Worm (Caenorhabditis elegans) whole organism, midembryonic: ENCODE results near the gene ugt-19.

ENCODE experiments used
- T22C8.4 ChIP-seq: fragments of 200-800 bp; sonication (Bioruptor generic); IDR thresholded peaks from 2 replicates; pipeline ENCODE4 v1.3.6; 2022; ENCODE audit warnings: missing genetic modification characterization, missing compliant biosample characterization
- cog-1 ChIP-seq: sonication (generic microtip); optimal IDR thresholded peaks from 2 replicates; lab custom pipeline; 2016; ENCODE audit warnings: missing genetic modification characterization, missing compliant biosample characterization
- flt-1 ChIP-seq: fragments of 200-800 bp; sonication (Bioruptor generic); IDR thresholded peaks from 2 replicates; pipeline ENCODE4 v1.3.6; 2022; ENCODE audit warnings: missing genetic modification characterization, missing compliant biosample characterization
- klf-2 ChIP-seq: fragments of 200-800 bp; sonication (Bioruptor generic); conservative IDR thresholded peaks from 2 replicates; pipeline ENCODE4 v1.3.6; 2022; ENCODE audit warnings: missing genetic modification reagents, missing genetic modification characterization, missing compliant biosample characterization
- med-1 ChIP-seq: sonication (generic microtip); optimal IDR thresholded peaks from 2 replicates; lab custom pipeline; 2017; ENCODE audit warnings: missing genetic modification characterization, mild to moderate bottlenecking, missing compliant biosample characterization, antibody characterized with exemption, missing genetic modification reagents; ENCODE audit not compliant: insufficient read depth
- ref-1 ChIP-seq: fragments of 200-800 bp; sonication (Bioruptor generic); conservative IDR thresholded peaks from 2 replicates; pipeline ENCODE4 v1.3.6; 2022; ENCODE audit warnings: missing genetic modification reagents, missing genetic modification characterization, missing compliant biosample characterization
- tab-1 ChIP-seq: fragments of 200-800 bp; sonication (Bioruptor generic); IDR thresholded peaks from 2 replicates; pipeline ENCODE4 v1.3.6; 2022; ENCODE audit warnings: missing genetic modification characterization, missing compliant biosample characterization
- ztf-23 ChIP-seq: fragments of 200-800 bp; sonication (Bioruptor generic); IDR thresholded peaks from 2 replicates; pipeline ENCODE4 v1.3.6; 2022; ENCODE audit warnings: missing genetic modification reagents, missing genetic modification characterization, missing compliant biosample characterization
- ztf-29 ChIP-seq: fragments of 200-800 bp; sonication (Bioruptor generic); IDR thresholded peaks from 2 replicates; pipeline ENCODE4 v1.3.6; 2022; ENCODE audit warnings: missing genetic modification reagents, missing genetic modification characterization, missing compliant biosample characterization

ugt-19 gene

DNA sequence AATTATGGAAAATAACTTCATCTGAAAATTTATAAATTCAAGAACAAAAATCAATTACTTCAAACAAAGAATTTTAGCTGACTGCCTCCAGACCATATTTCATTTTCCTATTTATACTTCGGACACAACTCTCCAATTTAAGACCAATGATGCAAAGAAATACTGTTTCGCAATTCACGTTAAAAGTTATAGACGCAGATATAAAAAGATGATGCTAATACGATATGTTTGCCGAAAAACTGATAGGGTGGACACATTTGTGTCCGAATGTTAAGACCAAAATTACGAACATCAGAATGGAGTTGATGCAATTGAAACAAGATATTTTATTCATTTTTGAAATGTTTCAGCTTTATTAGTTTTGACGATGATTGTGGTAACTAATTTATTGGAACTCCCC lies at the start of gene ugt-19:
Gene ugt-19, minus strand, starts transcription at position 28 of the 400 bp plus-strand sequence.
- no peak for TF ChIP-seq cog-1 (tag; lab: Kevin White, UChicago)
- TF ChIP-seq flt-1 (GFP tag; lab: Robert Waterston, UW): no peak
- no peak for TF ChIP-seq tab-1
- TF ChIP-seq ref-1 (GFP tag; lab: Robert Waterston, UW): no peak
- no peak for TF ChIP-seq T22C8.4 (GFP tag; lab: Robert Waterston, UW)
- no peak for TF ChIP-seq klf-2 (GFP tag; lab: Robert Waterston, UW)
- TF ChIP-seq med-1: no peak
- no peak for TF ChIP-seq ztf-29 (GFP tag; lab: Robert Waterston, UW)
- no peak for TF ChIP-seq ztf-23 (GFP tag; lab: Robert Waterston, UW)

DNA sequence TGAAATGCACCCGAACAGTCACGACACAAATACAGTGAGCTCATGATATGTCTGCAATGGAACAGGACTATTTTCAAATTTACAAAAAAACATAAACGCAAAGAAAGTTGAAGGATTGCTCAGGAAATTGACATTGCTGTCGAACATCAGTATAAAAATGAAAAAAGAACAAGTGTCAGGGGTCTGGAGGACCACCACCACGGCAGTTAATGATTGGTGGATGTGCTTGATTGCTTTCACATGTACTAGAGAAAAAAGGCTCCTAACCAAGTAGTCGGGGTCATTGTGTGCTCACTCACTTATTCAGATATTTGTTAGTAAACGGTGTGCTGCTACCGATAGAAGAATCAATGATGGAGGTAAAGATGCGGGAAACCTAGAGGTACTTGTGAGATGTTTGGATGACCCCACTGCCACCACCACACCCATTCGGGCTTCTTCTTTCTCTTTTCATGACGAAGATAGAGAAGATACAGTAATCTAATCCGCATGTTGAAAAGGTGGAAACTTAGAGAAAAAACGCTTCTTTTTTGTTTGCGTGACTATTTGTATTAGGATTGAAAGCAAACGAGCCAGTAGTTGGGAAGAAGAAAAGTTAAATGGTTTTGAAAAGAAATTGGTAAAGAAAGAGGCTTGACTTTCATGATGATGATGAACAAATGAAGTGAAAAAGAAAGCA lies 47.6 kb upstream of the ugt-19 start, which contains the start of gene M03D4.4:
Gene M03D4.4, minus strand, starts transcription at position 51 of the 679 bp plus-strand sequence.
- no peak for TF ChIP-seq klf-2 (GFP tag; lab: Robert Waterston, UW)
- TF ChIP-seq T22C8.4 (GFP tag; lab: Robert Waterston, UW): no peak
- TF ChIP-seq cog-1 (tag; lab: Kevin White, UChicago): no peak
- no peak for TF ChIP-seq flt-1 (GFP tag; lab: Robert Waterston, UW)
- TF ChIP-seq med-1: no peak
- no peak for TF ChIP-seq ref-1 (GFP tag; lab: Robert Waterston, UW)
- TF ChIP-seq ztf-23 (GFP tag; lab: Robert Waterston, UW): no peak
- TF ChIP-seq ztf-29 (GFP tag; lab: Robert Waterston, UW): no peak
- TF ChIP-seq tab-1: no peak

DNA sequence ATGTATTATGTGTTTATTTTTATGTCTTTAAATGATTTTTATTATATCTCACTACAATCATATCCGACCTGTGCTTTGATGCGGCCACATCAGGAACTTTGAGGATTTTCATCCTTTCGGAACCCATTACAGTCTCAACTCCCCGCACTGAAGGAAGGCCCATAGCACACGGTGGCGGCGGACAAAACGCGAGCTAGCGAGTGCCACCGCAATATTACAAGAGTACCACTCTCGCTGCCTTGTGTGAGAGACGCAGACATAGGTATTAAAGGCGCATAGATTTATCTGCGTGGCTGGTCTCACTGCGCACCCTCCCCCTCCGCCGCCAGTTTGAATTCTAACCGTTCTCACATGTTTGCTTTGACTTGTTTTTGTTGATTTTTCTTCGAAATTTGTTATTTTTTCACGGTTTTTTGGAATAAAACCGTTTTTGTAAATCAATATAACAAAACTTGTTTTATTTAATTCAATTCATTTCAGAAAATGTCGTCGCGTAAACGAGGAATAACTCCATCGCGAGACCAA lies 38.1 kb upstream of the ugt-19 start, which contains the start of gene zen-4:
Gene zen-4, plus strand, starts transcription at position 475 of the 525 bp plus-strand sequence.
- TF ChIP-seq ref-1 (GFP tag; lab: Robert Waterston, UW) (no peak), klf-2 (GFP tag; lab: Robert Waterston, UW) (no peak), flt-1 (GFP tag; lab: Robert Waterston, UW) (0 out of 2 replicates have a peak, but pooled peaks have one; percentile 49), ztf-29 (GFP tag; lab: Robert Waterston, UW) (no peak), tab-1 (no peak)

DNA sequence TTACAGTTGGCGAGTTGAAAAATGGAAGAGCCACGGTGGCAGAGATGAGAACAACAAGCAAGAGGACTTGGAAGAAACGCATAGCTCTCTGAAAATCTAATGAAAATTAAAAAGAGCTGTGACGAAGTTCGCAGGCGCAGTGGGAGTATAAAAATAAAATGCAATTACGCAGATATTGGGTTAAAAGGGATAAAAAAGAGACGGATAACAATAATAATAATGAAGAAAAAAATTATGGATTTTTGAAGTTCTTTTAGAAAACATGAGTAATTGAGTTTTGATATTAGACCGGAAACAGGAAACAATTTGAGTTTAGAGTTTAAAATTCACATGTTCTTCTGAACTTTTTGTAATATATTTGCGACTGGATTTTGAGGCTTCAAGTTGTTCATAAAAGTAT lies 32.5 kb upstream of the ugt-19 start, which contains the start of gene M03D4.3:
Gene M03D4.3, minus strand, starts transcription at position 101 of the 400 bp plus-strand sequence.
- no peak for TF ChIP-seq flt-1 (GFP tag; lab: Robert Waterston, UW)
- TF ChIP-seq T22C8.4 (GFP tag; lab: Robert Waterston, UW): no peak
- no peak for TF ChIP-seq ztf-23 (GFP tag; lab: Robert Waterston, UW)
- TF ChIP-seq tab-1: no peak
- no peak for TF ChIP-seq med-1
- no peak for TF ChIP-seq cog-1 (tag; lab: Kevin White, UChicago)
- TF ChIP-seq ref-1 (GFP tag; lab: Robert Waterston, UW): no peak
- no peak for TF ChIP-seq ztf-29 (GFP tag; lab: Robert Waterston, UW)
- no peak for TF ChIP-seq klf-2 (GFP tag; lab: Robert Waterston, UW)

DNA sequence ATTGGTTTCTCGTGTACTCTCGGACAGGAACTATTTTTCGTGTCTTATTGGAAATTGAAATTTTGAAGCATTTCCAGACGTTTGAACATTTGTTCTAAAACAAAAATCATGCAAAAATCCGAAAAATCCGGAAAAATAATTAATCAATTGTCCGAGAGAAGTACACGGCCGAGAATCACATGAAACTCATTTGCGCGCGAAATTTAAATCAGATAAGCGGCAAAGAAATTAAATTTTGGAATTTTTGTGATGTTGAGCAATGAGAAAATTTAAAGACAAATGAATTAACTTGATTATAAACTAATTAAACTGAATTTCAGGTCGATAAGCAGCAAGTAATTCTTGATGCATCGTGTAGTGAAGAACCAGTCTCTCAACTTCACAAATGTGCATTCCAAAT lies 28.9 kb upstream of the ugt-19 start:
- TF ChIP-seq tab-1 (no peak), klf-2 (GFP tag; lab: Robert Waterston, UW) (no peak), cog-1 (tag; lab: Kevin White, UChicago) (no peak), ztf-29 (GFP tag; lab: Robert Waterston, UW) (no peak), T22C8.4 (GFP tag; lab: Robert Waterston, UW) (no peak), ref-1 (GFP tag; lab: Robert Waterston, UW) (no peak), flt-1 (GFP tag; lab: Robert Waterston, UW) (no peak), med-1 (no peak), ztf-23 (GFP tag; lab: Robert Waterston, UW) (no peak)

DNA sequence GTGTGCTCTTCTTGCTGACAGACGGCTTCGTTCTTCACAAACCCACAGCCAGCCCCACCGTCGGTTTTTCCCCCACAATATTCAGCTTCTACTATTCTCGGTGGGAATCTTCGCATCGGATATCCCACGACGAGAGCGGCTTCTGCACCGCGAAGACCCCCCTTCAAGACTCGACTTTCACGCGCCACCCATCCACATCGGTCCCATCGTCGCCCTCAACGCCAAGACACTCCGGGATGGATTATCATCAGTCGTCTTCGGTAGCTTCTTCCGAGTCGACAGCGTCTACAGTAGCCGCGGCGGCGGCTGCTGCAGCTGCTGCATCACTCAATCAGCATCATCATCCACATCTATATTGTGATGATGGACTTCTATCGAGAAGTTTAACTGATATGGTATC lies 24.7 kb upstream of the ugt-19 start:
- TF ChIP-seq ztf-23 (GFP tag; lab: Robert Waterston, UW) (no peak), tab-1 (no peak), cog-1 (tag; lab: Kevin White, UChicago) (no peak), T22C8.4 (GFP tag; lab: Robert Waterston, UW) (no peak), ref-1 (GFP tag; lab: Robert Waterston, UW) (no peak), klf-2 (GFP tag; lab: Robert Waterston, UW) (no peak), med-1 (no peak)

DNA sequence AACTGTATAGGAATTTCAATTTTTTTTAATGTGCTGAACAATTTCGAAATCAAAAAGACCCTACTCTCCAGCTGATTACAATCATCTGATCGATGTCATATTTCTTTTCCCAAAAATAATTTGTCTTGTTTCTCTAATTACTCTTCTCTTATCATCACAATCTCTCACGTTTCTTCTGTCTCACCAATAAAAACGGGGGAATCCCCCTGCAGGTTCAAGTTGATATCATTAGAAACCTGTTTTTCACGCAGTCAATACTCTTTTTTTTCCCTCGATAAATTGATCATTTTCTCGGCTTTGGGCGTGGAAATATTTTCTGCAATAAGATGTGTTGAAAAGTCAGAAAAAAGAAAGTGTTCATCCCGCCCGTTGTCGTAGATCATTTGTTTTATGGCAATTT lies 20.0 kb upstream of the ugt-19 start:
- TF ChIP-seq flt-1 (GFP tag; lab: Robert Waterston, UW) (no peak), med-1 (no peak), ref-1 (GFP tag; lab: Robert Waterston, UW) (no peak), klf-2 (GFP tag; lab: Robert Waterston, UW) (no peak), tab-1 (no peak), cog-1 (tag; lab: Kevin White, UChicago) (no peak), ztf-29 (GFP tag; lab: Robert Waterston, UW) (no peak), T22C8.4 (GFP tag; lab: Robert Waterston, UW) (no peak), ztf-23 (GFP tag; lab: Robert Waterston, UW) (no peak)

DNA sequence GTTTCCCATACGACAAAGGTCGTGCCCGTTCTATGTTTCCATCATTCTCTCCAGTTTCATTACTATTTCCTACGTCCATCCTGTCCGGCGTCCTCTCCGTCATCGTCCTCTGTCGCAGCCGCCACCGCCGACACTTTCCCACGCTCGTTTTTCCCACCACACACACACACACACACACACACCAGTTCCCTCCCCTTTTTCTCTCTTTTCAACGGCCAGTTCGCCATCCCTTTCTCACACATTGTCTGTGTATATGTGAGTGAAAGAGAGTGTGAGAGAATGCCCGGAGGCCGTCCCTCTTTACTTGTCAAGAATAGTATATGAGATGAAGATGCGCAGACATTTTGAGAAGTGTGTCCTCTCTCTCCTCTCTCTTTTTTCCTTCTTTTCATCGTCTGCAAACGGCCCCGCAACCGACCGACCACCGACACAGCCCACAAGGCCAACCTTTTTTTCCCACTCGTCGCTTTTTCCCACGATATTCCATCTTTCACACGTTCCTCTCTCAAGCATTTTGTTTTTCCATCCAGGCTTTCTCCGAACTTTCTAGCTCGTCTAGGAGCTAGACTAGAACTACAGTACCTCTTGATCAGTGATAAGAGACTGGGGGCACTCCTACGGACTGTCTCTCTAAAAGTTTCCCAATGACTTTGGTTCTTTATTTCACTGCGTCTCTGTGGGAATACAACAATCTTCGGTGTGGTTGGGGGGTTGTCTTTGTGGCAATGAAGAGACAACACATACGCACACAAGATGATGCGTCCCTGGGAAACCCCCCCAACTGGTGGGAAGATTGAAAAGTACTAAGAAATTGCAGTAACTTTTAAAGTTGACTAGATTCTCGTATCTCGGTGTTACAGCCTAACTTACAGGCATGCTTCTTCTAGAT lies 17.5 kb upstream of the ugt-19 start:
- TF ChIP-seq flt-1 (GFP tag; lab: Robert Waterston, UW) (peak; percentile 54; the same call in 1 of the 2 replicates), cog-1 (tag; lab: Kevin White, UChicago) (peak; percentile 77), T22C8.4 (GFP tag; lab: Robert Waterston, UW) (no peak)
